Fruit fly (Drosophila melanogaster) whole organism, embryonic: Measurements from ENCODE around the gene brm.

Experiments used
- Atf-2 ChIP-seq: fragments of 200-800 bp; sonication (Bioruptor generic); optimal IDR thresholded peaks from 2 replicates; lab custom pipeline; 2016; ENCODE audit warnings: missing biosample characterization, missing genetic modification characterization
- CG11560 ChIP-seq: fragments of 200-800 bp; sonication (Bioruptor generic); IDR thresholded peaks from 3 replicates; pipeline ENCODE4 v1.3.6; 2022; ENCODE audit warnings: missing biosample characterization, missing genetic modification characterization
- CG13775 ChIP-seq: fragments of 200-800 bp; sonication (Bioruptor generic); optimal IDR thresholded peaks from 3 replicates; lab custom pipeline; 2017; ENCODE audit warnings: missing biosample characterization, mild to moderate bottlenecking, missing genetic modification characterization
- CG14441 ChIP-seq: fragments of 200-800 bp; sonication (Bioruptor generic); IDR thresholded peaks from 2 replicates; pipeline ENCODE4 v1.3.6; 2022; ENCODE audit warnings: missing biosample characterization, missing genetic modification characterization
- CG14860 ChIP-seq: fragments of 200-800 bp; sonication (Bioruptor generic); IDR thresholded peaks from 3 replicates; pipeline ENCODE4 v1.3.6; 2022; ENCODE audit warnings: missing biosample characterization, missing genetic modification characterization; ENCODE audit not compliant: partially characterized antibody
- CG1529 ChIP-seq: fragments of 200-800 bp; sonication (Bioruptor generic); optimal IDR thresholded peaks from 3 replicates; lab custom pipeline; 2018; ENCODE audit warnings: missing biosample characterization, missing genetic modification characterization
- CG2129 ChIP-seq: fragments of 200-800 bp; sonication (Bioruptor generic); IDR thresholded peaks from 2 replicates; pipeline ENCODE4 v1.3.6; 2022; ENCODE audit warnings: missing biosample characterization, missing genetic modification characterization; ENCODE audit not compliant: partially characterized antibody
- CG2199 ChIP-seq: fragments of 200-800 bp; sonication (Bioruptor generic); IDR thresholded peaks from 3 replicates; pipeline ENCODE4 v1.3.6; 2022; ENCODE audit warnings: missing biosample characterization, missing genetic modification characterization
- CG30020 ChIP-seq: fragments of 200-800 bp; optimal IDR thresholded peaks from 2 replicates; lab custom pipeline; 2019; ENCODE audit warnings: missing biosample characterization, mild to moderate bottlenecking, missing genetic modification characterization, moderate library complexity
- CG33557 ChIP-seq: fragments of 200-800 bp; sonication (Bioruptor generic); optimal IDR thresholded peaks from 2 replicates; lab custom pipeline; 2019; ENCODE audit warnings: missing biosample characterization, mild to moderate bottlenecking, missing genetic modification characterization, moderate library complexity
- CG42726 ChIP-seq: fragments of 200-800 bp; sonication (Bioruptor generic); IDR thresholded peaks from 2 replicates; pipeline ENCODE4 v1.3.6; 2022; ENCODE audit warnings: missing biosample characterization, missing genetic modification characterization; ENCODE audit not compliant: partially characterized antibody
- CG4282 ChIP-seq: fragments of 200-800 bp; sonication (Bioruptor generic); optimal IDR thresholded peaks from 2 replicates; lab custom pipeline; 2016; ENCODE audit warnings: missing biosample characterization, missing genetic modification characterization
- CG4707 ChIP-seq: fragments of 200-800 bp; sonication (Bioruptor generic); optimal IDR thresholded peaks from 2 replicates; lab custom pipeline; 2018; ENCODE audit warnings: missing biosample characterization, mild to moderate bottlenecking, missing genetic modification characterization, moderate library complexity
- CG6254 ChIP-seq: fragments of 200-800 bp; sonication (Bioruptor generic); optimal IDR thresholded peaks from 3 replicates; lab custom pipeline; 2017; ENCODE audit warnings: mild to moderate bottlenecking, missing biosample characterization, missing genetic modification reagents, missing genetic modification characterization
- CG6654 ChIP-seq: fragments of 200-800 bp; sonication (Bioruptor generic); optimal IDR thresholded peaks from 2 replicates; lab custom pipeline; 2017; ENCODE audit warnings: missing biosample characterization, mild to moderate bottlenecking, missing genetic modification characterization
- CG7963 ChIP-seq: fragments of 200-800 bp; sonication (Bioruptor generic); IDR thresholded peaks from 3 replicates; pipeline ENCODE4 v1.3.6; 2022; ENCODE audit warnings: missing biosample characterization, missing genetic modification characterization; ENCODE audit not compliant: partially characterized antibody
- CG8478 ChIP-seq: fragments of >200 bp; optimal IDR thresholded peaks from 2 replicates; lab custom pipeline; 2018
- CrebB ChIP-seq: fragments of 200-800 bp; sonication (Bioruptor generic); optimal IDR thresholded peaks from 3 replicates; lab custom pipeline; 2018; ENCODE audit warnings: missing biosample characterization, mild to moderate bottlenecking, missing genetic modification characterization
- D ChIP-seq, 2 experiments: fragments of 200-800 bp in 1 of 2; fragments of >200 bp in 1 of 2; sonication (Bioruptor generic) in 1 of 2; optimal IDR thresholded peaks; 2 replicates in 1 of 2; 3 replicates in 1 of 2; lab custom pipeline; 2017; ENCODE audit warnings: mild to moderate bottlenecking in 1 of 2, missing biosample characterization in 1 of 2, missing genetic modification characterization in 1 of 2, missing genetic modification reagents in 1 of 2
- H15 ChIP-seq: fragments of 200-800 bp; sonication (Bioruptor generic); IDR thresholded peaks from 3 replicates; pipeline ENCODE4 v1.3.6; 2022; ENCODE audit warnings: missing biosample characterization, missing genetic modification characterization
- HLH4C ChIP-seq: fragments of 200-800 bp; sonication (Bioruptor generic); IDR thresholded peaks from 3 replicates; pipeline ENCODE4 v1.3.6; 2022; ENCODE audit warnings: missing biosample characterization, missing genetic modification characterization; ENCODE audit not compliant: partially characterized antibody
- HLHmδ ChIP-seq: fragments of 200-800 bp; sonication (Bioruptor generic); optimal IDR thresholded peaks from 2 replicates; lab custom pipeline; 2018; ENCODE audit warnings: missing biosample characterization, mild to moderate bottlenecking, missing genetic modification characterization, moderate library complexity
- Nf-YA ChIP-seq: fragments of 200-800 bp; sonication (Bioruptor generic); IDR thresholded peaks from 2 replicates; pipeline ENCODE4 v1.3.6; 2022; ENCODE audit warnings: missing biosample characterization, missing genetic modification characterization
- Tbp ChIP-seq: fragments of >200 bp; optimal IDR thresholded peaks from 2 replicates; lab custom pipeline; 2018; ENCODE audit warnings: missing biosample characterization, missing genetic modification characterization
- Vsx1 ChIP-seq: fragments of 200-800 bp; sonication (Bioruptor generic); optimal IDR thresholded peaks from 2 replicates; lab custom pipeline; 2017; ENCODE audit warnings: missing biosample characterization, mild to moderate bottlenecking, missing genetic modification characterization, missing genetic modification reagents
- amos ChIP-seq: fragments of 200-800 bp; sonication (Bioruptor generic); IDR thresholded peaks from 2 replicates; pipeline ENCODE4 v1.3.6; 2022; ENCODE audit warnings: missing biosample characterization, missing genetic modification characterization; ENCODE audit not compliant: partially characterized antibody
- ash1 ChIP-seq: fragments of 200-800 bp; sonication (Bioruptor generic); optimal IDR thresholded peaks from 2 replicates; lab custom pipeline; 2018; ENCODE audit warnings: missing biosample characterization, mild to moderate bottlenecking, missing genetic modification characterization
- bab2 ChIP-seq: fragments of 200-800 bp; sonication (Bioruptor generic); optimal IDR thresholded peaks from 2 replicates; lab custom pipeline; 2016; ENCODE audit warnings: missing biosample characterization, missing genetic modification characterization
- bbx ChIP-seq: fragments of 200-800 bp; sonication (Bioruptor generic); IDR thresholded peaks from 2 replicates; pipeline ENCODE4 v1.3.6; 2022; ENCODE audit warnings: missing biosample characterization, missing genetic modification characterization; ENCODE audit not compliant: partially characterized antibody
- bowl ChIP-seq: fragments of 200-800 bp; sonication (Bioruptor generic); IDR thresholded peaks from 2 replicates; pipeline ENCODE4 v1.3.6; 2022; ENCODE audit warnings: missing biosample characterization, missing genetic modification characterization
- cad ChIP-seq: fragments of >200 bp; optimal IDR thresholded peaks from 2 replicates; lab custom pipeline; 2017; ENCODE audit warnings: missing biosample characterization, missing genetic modification characterization
- crc ChIP-seq: fragments of 200-800 bp; sonication (Bioruptor generic); optimal IDR thresholded peaks from 2 replicates; lab custom pipeline; 2016; ENCODE audit warnings: missing biosample characterization, missing genetic modification characterization
- dimm ChIP-seq: fragments of 200-800 bp; sonication (Bioruptor generic); IDR thresholded peaks from 2 replicates; pipeline ENCODE4 v1.3.6; 2022; ENCODE audit warnings: missing biosample characterization, missing genetic modification characterization
- emc ChIP-seq: fragments of 200-800 bp; sonication (Bioruptor generic); optimal IDR thresholded peaks from 2 replicates; lab custom pipeline; 2016; ENCODE audit warnings: missing biosample characterization, missing genetic modification characterization
- exex ChIP-seq: fragments of 200-800 bp; sonication (Bioruptor generic); optimal IDR thresholded peaks from 4 replicates; lab custom pipeline; 2018; ENCODE audit warnings: missing biosample characterization, mild to moderate bottlenecking, missing genetic modification characterization, moderate library complexity
- eyg ChIP-seq: fragments of 200-800 bp; sonication (Bioruptor generic); optimal IDR thresholded peaks from 3 replicates; lab custom pipeline; 2016; ENCODE audit warnings: missing biosample characterization, missing genetic modification characterization
- fd96Cb ChIP-seq: fragments of 200-800 bp; sonication (Bioruptor generic); optimal IDR thresholded peaks from 2 replicates; lab custom pipeline; 2018; ENCODE audit warnings: missing biosample characterization, mild to moderate bottlenecking, missing genetic modification characterization, moderate library complexity
- fru ChIP-seq: fragments of >200 bp; optimal IDR thresholded peaks from 2 replicates; lab custom pipeline; 2017
- gcm ChIP-seq: fragments of 200-800 bp; sonication (Bioruptor generic); optimal IDR thresholded peaks from 2 replicates; lab custom pipeline; 2019; ENCODE audit warnings: missing biosample characterization, mild to moderate bottlenecking, missing genetic modification characterization, moderate library complexity
- gem ChIP-seq: fragments of 200-800 bp; sonication (Bioruptor generic); optimal IDR thresholded peaks from 2 replicates; lab custom pipeline; 2019; ENCODE audit warnings: missing biosample characterization, mild to moderate bottlenecking, missing genetic modification characterization, moderate library complexity
- ind ChIP-seq: fragments of 200-800 bp; sonication (Bioruptor generic); optimal IDR thresholded peaks from 3 replicates; lab custom pipeline; 2016; ENCODE audit warnings: missing biosample characterization, missing genetic modification characterization
- insv ChIP-seq, 2 experiments: fragments of 200-800 bp; sonication (Bioruptor generic); optimal IDR thresholded peaks; 3 replicates each; lab custom pipeline; 2016 to 2018; ENCODE audit warnings: missing biosample characterization in 2 of 2, missing genetic modification characterization in 2 of 2
- ken ChIP-seq: fragments of 200-800 bp; sonication (Bioruptor generic); IDR thresholded peaks from 3 replicates; pipeline ENCODE4 v1.3.6; 2022; ENCODE audit warnings: missing biosample characterization, missing genetic modification characterization
- knrl ChIP-seq: fragments of 200-800 bp; sonication (Bioruptor generic); IDR thresholded peaks from 3 replicates; pipeline ENCODE4 v1.3.6; 2022; ENCODE audit warnings: missing biosample characterization, missing genetic modification characterization; ENCODE audit not compliant: partially characterized antibody
- mirr ChIP-seq: fragments of 200-800 bp; sonication (Bioruptor generic); optimal IDR thresholded peaks from 3 replicates; lab custom pipeline; 2018; ENCODE audit warnings: missing biosample characterization, mild to moderate bottlenecking, missing genetic modification characterization
- row ChIP-seq: fragments of 200-800 bp; sonication (Bioruptor generic); IDR thresholded peaks from 3 replicates; pipeline ENCODE4 v1.3.6; 2022; ENCODE audit warnings: missing biosample characterization, missing genetic modification characterization
- sd ChIP-seq: fragments of 200-800 bp; sonication (Bioruptor generic); optimal IDR thresholded peaks from 3 replicates; lab custom pipeline; 2018; ENCODE audit warnings: missing biosample characterization, mild to moderate bottlenecking, missing genetic modification characterization, moderate library complexity
- stwl ChIP-seq: fragments of 200-800 bp; sonication (Bioruptor generic); optimal IDR thresholded peaks from 3 replicates; lab custom pipeline; 2018; ENCODE audit warnings: missing biosample characterization, mild to moderate bottlenecking, missing genetic modification characterization, moderate library complexity
- zf30C ChIP-seq: fragments of 200-800 bp; sonication (Bioruptor generic); optimal IDR thresholded peaks from 3 replicates; lab custom pipeline; 2018; ENCODE audit warnings: missing biosample characterization, mild to moderate bottlenecking, missing genetic modification characterization

brm gene

DNA sequence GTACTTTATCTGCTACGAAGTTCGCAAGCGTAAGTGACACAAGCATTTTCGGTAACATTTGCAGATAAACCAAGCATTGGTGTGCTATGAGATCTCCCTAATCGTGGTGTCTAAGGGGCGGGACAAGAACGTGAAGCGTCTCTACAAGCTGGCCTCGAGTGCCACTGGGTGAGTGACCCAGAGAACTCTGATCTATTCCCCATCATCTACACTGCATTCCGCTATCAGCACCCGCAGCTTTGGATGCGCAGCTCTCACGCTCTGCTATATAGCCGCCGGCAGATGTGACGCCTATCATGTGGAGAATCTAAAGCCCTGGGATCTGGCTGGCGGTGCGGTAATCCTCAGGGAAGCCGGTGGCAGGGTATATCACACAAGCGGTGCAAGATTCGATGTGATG is 3.4 kb downstream of the brm start (continued):
- TF ChIP-seq CG7963 (GFP tag; lab: Robert Waterston, UW), result 0 out of 3 replicates have a peak, but pooled peaks have one; percentile 19

DNA sequence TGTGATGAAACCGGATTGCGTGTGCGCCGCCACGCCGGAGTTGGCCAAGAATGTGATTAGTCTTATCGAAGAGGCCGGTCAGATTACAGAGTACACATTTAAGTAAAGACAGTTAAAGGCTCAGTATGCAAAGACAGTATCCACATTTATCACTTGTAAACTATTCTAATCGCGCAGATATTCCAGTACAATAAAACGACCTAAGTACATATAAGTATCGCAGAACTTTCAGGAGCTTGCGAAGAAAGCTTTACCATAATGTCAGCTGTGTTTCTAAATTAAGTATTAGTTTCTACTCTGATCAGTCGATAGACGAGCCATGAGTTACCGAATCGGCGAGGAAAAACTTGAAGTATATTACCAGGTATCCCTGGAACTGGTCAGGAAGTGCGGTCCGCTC is 4.4 kb downstream of the brm start, which contains the start of gene CG17028:
Gene CG17028 (plus strand): TSS at position 301 of the 400 bp plus-strand sequence.
- no peak for TF ChIP-seq CG2129 (GFP tag; lab: Robert Waterston, UW)
- no peak for TF ChIP-seq CG8478 (lab: Kevin White, UChicago)
- TF ChIP-seq CG13775, result no peak
- no peak for TF ChIP-seq bowl (GFP tag; lab: Robert Waterston, UW)
- no peak for TF ChIP-seq bbx (GFP tag; lab: Robert Waterston, UW)
- peak; percentile 48 for TF ChIP-seq exex
- TF ChIP-seq fru (lab: Kevin White, UChicago), result no peak
- TF ChIP-seq CG14860, result no peak
- no peak for TF ChIP-seq ind (GFP tag; lab: Kevin White, UChicago)
- no peak for TF ChIP-seq emc (GFP tag; lab: Kevin White, UChicago)
- no peak for TF ChIP-seq CG42726 (GFP tag; lab: Robert Waterston, UW)
- no peak for TF ChIP-seq knrl (GFP tag; lab: Robert Waterston, UW)
- TF ChIP-seq CG30020 (tag; lab: Kevin White, UChicago), result no peak
- TF ChIP-seq Nf-YA (GFP tag; lab: Robert Waterston, UW), result no peak
- TF ChIP-seq CrebB (tag; lab: Kevin White, UChicago), result no peak
- no peak for TF ChIP-seq zf30C (GFP tag; lab: Kevin White, UChicago)
- peak; percentile 66 for TF ChIP-seq mirr (GFP tag; lab: Kevin White, UChicago)
- TF ChIP-seq sd (tag; lab: Kevin White, UChicago), result peak; percentile 22
- no peak for TF ChIP-seq ken (GFP tag; lab: Robert Waterston, UW)
- TF ChIP-seq CG6654 (GFP tag; lab: Kevin White, UChicago), result no peak
- TF ChIP-seq gcm (GFP tag; lab: Kevin White, UChicago), result no peak
- TF ChIP-seq insv (GFP tag; optimal IDR thresholded peaks at IDR 0.05; lab: Kevin White, UChicago), result no peak
- TF ChIP-seq gem (tag; lab: Kevin White, UChicago), result no peak
- TF ChIP-seq CG14441 (GFP tag; lab: Robert Waterston, UW), result no peak
- no peak for TF ChIP-seq CG1529 (GFP tag; lab: Kevin White, UChicago)
- TF ChIP-seq crc (GFP tag; lab: Kevin White, UChicago), result no peak

DNA sequence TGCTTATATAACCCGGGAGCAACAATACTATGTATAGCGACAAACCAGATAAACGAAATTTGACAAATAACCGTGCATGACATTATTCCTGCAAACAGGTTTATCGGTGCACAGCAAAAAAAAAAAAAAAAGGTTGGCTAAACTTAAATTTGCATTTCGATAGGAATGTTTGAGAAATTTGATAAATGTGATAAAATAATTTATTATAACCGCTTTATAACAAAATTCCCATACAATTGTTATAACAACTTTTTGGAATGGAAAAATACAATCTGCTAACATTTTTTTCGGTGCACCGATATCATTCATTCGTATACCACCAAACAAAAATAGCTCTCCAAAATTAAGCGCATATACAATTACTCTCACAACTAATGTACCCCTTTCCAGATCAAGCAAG is 5.1 kb downstream of the brm start:
- TF ChIP-seq dimm (no peak), CG11560 (tag; lab: Robert Waterston, UW) (no peak), amos (GFP tag; lab: Robert Waterston, UW) (no peak), Vsx1 (no peak), cad (no peak), row (GFP tag; lab: Robert Waterston, UW) (peak; percentile 72), ash1 (GFP tag; lab: Kevin White, UChicago) (no peak), CG4707 (GFP tag; lab: Kevin White, UChicago) (no peak), HLHmδ (no peak), fd96Cb (peak; percentile 46), H15 (peak; percentile 37; the same call in 2 of the 3 replicates), bab2 (GFP tag; lab: Kevin White, UChicago) (peak; percentile 31), stwl (tag; lab: Kevin White, UChicago) (no peak), CG6254 (GFP tag; lab: Kevin White, UChicago) (no peak), HLH4C (GFP tag; lab: Robert Waterston, UW) (no peak), D (optimal IDR thresholded peaks at IDR 0.05; lab: Kevin White, UChicago) (no peak), D (GFP tag; optimal IDR thresholded peaks at IDR 0.05; lab: Kevin White, UChicago) (no peak), eyg (no peak), Atf-2 (no peak), CG33557 (GFP tag; lab: Kevin White, UChicago) (no peak), Tbp (GFP tag; lab: Kevin White, UChicago) (no peak), CG4282 (GFP tag; lab: Kevin White, UChicago) (no peak), CG2199 (GFP tag; lab: Robert Waterston, UW) (no peak)
